Fruit fly (Drosophila melanogaster) ovary, adult (tissue): ENCODE results near the gene Hel89B.
A peak's percentile ranks its signal among the peaks of the same experiment; 100 is the strongest.

Experiments used
- CG17801 ChIP-seq: fragments of 200-800 bp; optimal IDR thresholded peaks from 2 replicates; lab custom pipeline; 2019; ENCODE audit warnings: missing biosample characterization, mild to moderate bottlenecking, missing genetic modification characterization, moderate library complexity; ENCODE audit not compliant: partially characterized antibody

Hel89B gene

DNA sequence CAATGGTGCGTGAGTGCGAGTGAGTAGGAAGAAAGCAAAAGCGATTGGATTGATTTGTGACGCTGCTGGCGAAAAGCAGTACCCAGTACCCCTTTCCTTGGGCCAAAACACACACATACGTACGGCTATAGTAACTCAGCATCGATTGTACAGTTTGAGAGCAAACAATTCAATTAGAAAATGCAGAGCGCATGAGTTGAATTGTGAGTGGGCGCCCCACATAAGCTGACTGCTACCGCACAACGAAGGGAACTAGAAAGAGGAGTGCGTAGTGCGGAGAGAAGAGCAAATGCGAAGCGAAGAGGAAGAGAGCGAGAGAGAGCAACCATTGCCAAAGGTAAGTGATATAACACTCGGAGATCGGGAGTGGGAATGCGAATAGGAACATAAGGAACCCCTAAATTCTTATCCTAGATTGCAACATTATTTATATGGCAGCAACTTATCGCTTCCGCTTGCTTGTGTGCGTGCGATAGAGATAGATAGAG is 434 bp downstream of the Hel89B start:
- no peak for TF ChIP-seq CG17801 (GFP tag; lab: Kevin White, UChicago)

DNA sequence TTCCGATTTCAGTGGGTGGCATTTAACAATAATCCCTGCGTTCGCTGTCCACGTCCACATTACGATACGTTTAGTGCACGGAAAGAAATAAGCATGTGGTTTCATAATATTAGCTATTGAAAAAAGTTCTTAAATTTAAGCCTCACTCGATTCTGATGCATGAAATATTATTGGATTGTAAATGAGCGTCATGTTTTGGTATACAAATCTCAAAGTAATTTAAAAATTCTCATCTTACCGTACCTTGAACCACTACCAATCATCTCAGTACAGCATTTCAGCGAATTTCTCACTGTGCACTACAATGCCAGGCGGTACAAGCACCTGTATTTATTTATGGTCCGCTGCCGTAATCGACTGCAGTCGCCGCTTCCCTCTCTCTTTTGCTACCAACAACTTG is 1.1 kb downstream of the Hel89B start:
- TF ChIP-seq CG17801 (GFP tag; lab: Kevin White, UChicago) = peak; percentile 45

DNA sequence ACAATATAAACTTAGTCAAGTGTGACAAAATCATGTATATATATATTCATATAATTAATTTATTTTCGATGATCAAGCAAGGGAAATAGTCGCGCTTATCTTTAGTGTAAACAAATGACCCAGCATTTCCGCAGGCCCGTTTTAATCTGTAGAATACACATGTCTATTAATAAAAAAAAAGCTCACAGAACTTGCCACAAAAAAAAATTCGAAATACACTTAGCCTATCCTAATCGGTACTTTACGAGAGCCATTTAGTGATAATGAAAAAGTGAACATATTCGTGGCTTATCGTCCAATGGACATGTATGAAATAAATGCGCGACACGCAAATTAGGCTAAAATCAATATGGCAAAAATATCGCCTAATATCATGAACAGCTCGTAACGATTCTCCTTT is 2.1 kb downstream of the Hel89B start:
- TF ChIP-seq CG17801 (GFP tag; lab: Kevin White, UChicago) = no peak

dm6 chr3R:15983541-15984229 is 10.6 kb downstream of the Hel89B start:
- TF ChIP-seq CG17801 (GFP tag; lab: Kevin White, UChicago) = no peak

dm6 chr3R:15984483-15985118 is 11.5 kb downstream of the Hel89B start:
- TF ChIP-seq CG17801 (GFP tag; lab: Kevin White, UChicago) = no peak

dm6 chr3R:15985762-15986214 is 12.7 kb downstream of the Hel89B start, which contains the start of gene srp:
TSS of gene srp (plus strand) at chr3R:15986152.
- TF ChIP-seq CG17801 (GFP tag; lab: Kevin White, UChicago) = no peak

dm6 chr3R:15987064-15987649 is 14.1 kb downstream of the Hel89B start:
- no peak for TF ChIP-seq CG17801 (GFP tag; lab: Kevin White, UChicago)

DNA sequence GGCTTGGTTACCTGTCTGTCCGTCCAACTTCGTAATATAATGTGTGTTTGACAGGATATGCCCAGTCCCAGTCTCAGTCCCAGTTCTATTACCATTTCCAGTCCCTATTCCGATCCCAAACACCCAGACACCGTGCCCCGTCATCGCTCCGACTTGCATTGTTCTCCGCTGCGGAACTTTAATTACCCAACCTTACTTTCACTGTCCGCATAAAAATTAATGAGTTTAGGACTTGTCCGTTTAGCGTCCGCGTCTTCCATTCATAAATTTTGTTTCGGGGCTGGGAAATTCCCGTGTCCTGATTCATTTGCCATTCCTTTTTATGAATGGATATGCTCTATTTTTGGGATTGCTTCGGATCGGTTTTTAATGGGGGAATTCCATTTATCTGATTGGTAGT is 15.3 kb downstream of the Hel89B start:
- no peak for TF ChIP-seq CG17801 (GFP tag; lab: Kevin White, UChicago)

DNA sequence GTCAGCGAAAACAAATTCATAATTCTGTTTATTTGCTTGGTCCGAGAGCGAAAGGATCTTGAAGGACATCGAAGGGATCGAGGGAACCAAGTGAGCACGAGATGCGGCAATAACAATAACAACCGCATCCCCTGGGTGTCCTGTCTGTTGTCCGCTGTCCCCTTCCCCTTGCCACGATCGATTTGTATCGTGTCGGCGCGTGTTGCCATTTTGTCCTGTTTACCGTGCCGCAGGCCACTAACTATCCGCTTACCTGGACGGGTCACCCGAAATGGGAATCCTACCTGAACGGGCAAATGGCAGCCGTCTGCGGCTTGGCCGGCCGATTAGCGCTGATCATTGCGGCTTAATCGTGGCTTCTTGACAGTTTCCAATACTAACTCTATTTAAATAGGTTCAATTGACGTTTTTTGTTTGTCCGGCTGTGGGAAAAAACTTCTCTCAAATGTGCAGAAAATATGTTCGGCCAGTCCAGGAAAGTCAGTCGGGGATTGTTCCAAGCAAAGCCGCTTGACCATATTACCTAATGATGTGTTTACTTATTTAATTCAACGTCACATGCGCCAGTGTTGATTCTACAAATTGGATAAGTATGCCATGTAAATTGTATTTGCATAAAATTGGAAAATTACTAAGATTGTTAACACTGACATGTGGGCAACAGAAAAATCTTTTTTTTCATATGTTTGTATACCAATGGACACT is 16.3 kb downstream of the Hel89B start:
- no peak for TF ChIP-seq CG17801 (GFP tag; lab: Kevin White, UChicago)

DNA sequence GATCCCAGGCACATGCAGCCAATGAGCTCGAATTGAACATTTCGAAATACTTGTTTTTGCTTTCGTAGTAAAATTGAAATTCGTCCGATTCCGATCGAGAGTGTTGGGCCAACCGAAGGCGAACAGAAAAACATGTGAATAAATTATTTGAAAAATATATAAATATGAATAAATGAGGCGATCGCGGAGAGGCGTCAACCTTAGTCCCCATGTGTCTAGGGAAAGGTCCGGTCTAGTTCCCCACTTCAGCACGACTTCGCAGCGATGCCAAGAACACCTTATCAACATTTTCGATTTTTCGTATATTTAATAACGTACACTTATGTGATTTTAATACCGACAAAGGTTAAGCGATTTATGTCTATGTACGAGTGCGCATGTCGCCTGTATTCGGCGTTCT is 18.5 kb downstream of the Hel89B start:
- no peak for TF ChIP-seq CG17801 (GFP tag; lab: Kevin White, UChicago)

DNA sequence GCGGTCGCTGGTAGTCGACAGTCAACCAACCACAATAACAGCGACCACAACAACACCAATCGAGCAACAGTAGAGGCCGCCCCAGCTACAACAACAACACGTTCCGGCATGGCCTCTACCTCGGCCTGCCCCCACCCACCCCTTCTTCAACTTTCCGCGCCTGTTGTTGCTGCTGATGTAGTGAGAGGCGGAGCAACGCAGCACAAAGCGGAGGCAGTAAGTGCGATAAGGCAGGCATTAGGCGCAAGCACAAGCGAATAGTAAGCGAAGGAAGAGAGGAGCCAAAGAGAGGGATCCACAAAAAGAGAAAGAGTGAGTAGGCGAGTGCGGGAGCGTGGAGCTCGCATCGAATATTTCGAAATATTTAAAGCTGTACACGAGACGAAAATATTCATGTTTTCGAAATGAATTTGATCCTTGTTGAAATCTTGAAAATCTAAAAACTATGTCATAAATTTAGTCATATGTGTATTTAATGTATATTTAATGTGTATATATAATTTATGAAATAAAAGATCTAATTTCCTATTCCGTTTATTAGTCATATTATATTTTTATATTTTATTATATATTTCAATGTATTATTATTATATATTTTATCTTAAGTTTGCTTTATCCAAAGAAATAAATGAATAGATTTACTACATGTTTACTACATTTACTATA is 20.2 kb downstream of the Hel89B start:
- TF ChIP-seq CG17801 (GFP tag; lab: Kevin White, UChicago) = peak; percentile 18

DNA sequence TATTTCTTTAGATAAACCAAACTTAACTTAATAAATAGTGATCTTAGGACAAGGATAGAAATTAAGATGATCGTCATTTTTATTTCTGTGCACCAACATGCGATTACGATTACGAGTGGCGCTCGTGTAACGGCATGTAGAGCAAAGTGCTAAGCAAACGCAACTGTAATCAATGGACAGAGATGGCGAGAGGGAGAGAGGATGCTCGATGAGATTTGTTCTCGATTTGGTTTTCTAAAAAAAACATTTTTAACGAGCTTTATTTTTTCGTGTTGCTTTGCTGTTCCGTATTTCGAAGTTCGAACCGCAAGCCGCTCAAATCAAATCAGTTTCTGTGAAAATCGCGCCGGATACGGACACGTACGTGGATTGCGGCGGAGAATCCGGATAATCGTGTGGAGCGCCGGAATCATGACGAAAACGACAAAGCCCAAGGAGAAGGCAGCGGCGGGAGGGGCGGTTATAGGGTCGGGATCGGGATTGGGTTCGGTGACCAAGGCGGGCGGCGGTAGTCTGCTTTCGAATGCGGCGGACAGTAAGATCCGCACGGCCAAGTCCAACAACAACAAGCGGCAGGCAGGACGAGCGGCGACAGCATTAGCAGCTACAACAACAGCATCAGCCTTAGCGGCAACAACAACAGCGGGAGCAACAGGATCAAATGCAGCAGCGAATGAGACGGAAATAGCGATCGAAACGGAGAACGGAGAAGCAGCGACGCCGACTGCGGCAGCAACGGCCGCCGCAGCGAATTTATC is 20.9 kb downstream of the Hel89B start:
- TF ChIP-seq CG17801 (GFP tag; lab: Kevin White, UChicago) = no peak

- no peak for TF ChIP-seq CG17801 (GFP tag; lab: Kevin White, UChicago)
Measured at dm6 chr3R:15994573-15994869, 21.4 kb downstream of the Hel89B start.
